Fruit fly (Drosophila melanogaster) whole organism, embryonic: ENCODE data around the gene CG12470.

Source experiments
- Abd-B ChIP-seq: fragments of 200-800 bp; sonication (Bioruptor generic); optimal IDR thresholded peaks from 2 replicates; lab custom pipeline; 2018; ENCODE audit warnings: missing biosample characterization, mild to moderate bottlenecking, missing genetic modification characterization, moderate library complexity
- Aef1 ChIP-seq: fragments of 200-800 bp; sonication (Bioruptor generic); IDR thresholded peaks from 3 replicates; pipeline ENCODE4 v1.3.6; 2022; ENCODE audit warnings: missing biosample characterization, missing genetic modification characterization
- Antp ChIP-seq: fragments of 200-800 bp; sonication (Bioruptor generic); optimal IDR thresholded peaks from 3 replicates; lab custom pipeline; 2016; ENCODE audit warnings: missing biosample characterization, missing genetic modification characterization
- Asciz ChIP-seq: fragments of 200-800 bp; sonication (Bioruptor generic); optimal IDR thresholded peaks from 2 replicates; lab custom pipeline; 2017; ENCODE audit warnings: missing biosample characterization, mild to moderate bottlenecking, missing genetic modification characterization, missing genetic modification reagents
- CG10321 ChIP-seq: fragments of 200-800 bp; sonication (Bioruptor generic); IDR thresholded peaks from 2 replicates; pipeline ENCODE4 v1.3.6; 2022; ENCODE audit warnings: missing biosample characterization, missing genetic modification characterization
- CG12236 ChIP-seq: fragments of 200-800 bp; sonication (Bioruptor generic); optimal IDR thresholded peaks from 2 replicates; lab custom pipeline; 2016; ENCODE audit warnings: missing biosample characterization, missing genetic modification characterization
- CG12942 ChIP-seq: fragments of 200-800 bp; sonication (Bioruptor generic); optimal IDR thresholded peaks from 3 replicates; lab custom pipeline; 2016; ENCODE audit warnings: missing biosample characterization, missing genetic modification characterization
- CG13775 ChIP-seq: fragments of 200-800 bp; sonication (Bioruptor generic); optimal IDR thresholded peaks from 3 replicates; lab custom pipeline; 2017; ENCODE audit warnings: missing biosample characterization, mild to moderate bottlenecking, missing genetic modification characterization
- CG14014 ChIP-seq: fragments of 200-800 bp; sonication (Bioruptor generic); IDR thresholded peaks from 2 replicates; pipeline ENCODE4 v1.3.6; 2022; ENCODE audit warnings: missing biosample characterization, missing genetic modification characterization
- CG14710 ChIP-seq: fragments of 200-800 bp; sonication (Bioruptor generic); optimal IDR thresholded peaks from 3 replicates; lab custom pipeline; 2019; ENCODE audit warnings: missing biosample characterization, mild to moderate bottlenecking, missing genetic modification characterization, moderate library complexity
- CG15269 ChIP-seq: fragments of 200-800 bp; sonication (Bioruptor generic); optimal IDR thresholded peaks from 2 replicates; lab custom pipeline; 2018; ENCODE audit warnings: missing biosample characterization, mild to moderate bottlenecking, missing genetic modification characterization, moderate library complexity
- CG18011 ChIP-seq: fragments of 200-800 bp; sonication (Bioruptor generic); optimal IDR thresholded peaks from 2 replicates; lab custom pipeline; 2017; ENCODE audit warnings: missing biosample characterization, missing genetic modification characterization, mild to moderate bottlenecking, moderate library complexity, missing genotype
- CG32767 ChIP-seq: fragments of 200-800 bp; sonication (Bioruptor generic); IDR thresholded peaks from 2 replicates; pipeline ENCODE4 v1.3.6; 2022; ENCODE audit warnings: missing biosample characterization, missing genetic modification characterization
- CG32772 ChIP-seq: fragments of 200-800 bp; sonication (Bioruptor generic); IDR thresholded peaks from 2 replicates; pipeline ENCODE4 v1.3.6; 2022; ENCODE audit warnings: missing biosample characterization, missing genetic modification characterization
- CG6683 ChIP-seq: fragments of 200-800 bp; sonication (Bioruptor generic); optimal IDR thresholded peaks from 2 replicates; lab custom pipeline; 2017; ENCODE audit warnings: missing biosample characterization, mild to moderate bottlenecking, missing genetic modification characterization, missing genetic modification reagents
- CG6791 ChIP-seq: fragments of 200-800 bp; sonication (Bioruptor generic); IDR thresholded peaks from 3 replicates; pipeline ENCODE4 v1.3.6; 2022; ENCODE audit warnings: missing biosample characterization, missing genetic modification characterization; ENCODE audit not compliant: partially characterized antibody
- CG9932 ChIP-seq: fragments of 200-800 bp; sonication (Bioruptor generic); IDR thresholded peaks from 2 replicates; pipeline ENCODE4 v1.3.6; 2022; ENCODE audit warnings: missing biosample characterization, missing genetic modification characterization
- Camta ChIP-seq: fragments of 200-800 bp; sonication (Bioruptor generic); optimal IDR thresholded peaks from 2 replicates; lab custom pipeline; 2016; ENCODE audit warnings: missing biosample characterization, missing genetic modification characterization
- Dad ChIP-seq: fragments of 200-800 bp; sonication (Bioruptor generic); optimal IDR thresholded peaks from 3 replicates; lab custom pipeline; 2016; ENCODE audit warnings: missing biosample characterization, missing genetic modification characterization
- Doc2 ChIP-seq: fragments of 200-800 bp; sonication (Bioruptor generic); IDR thresholded peaks from 2 replicates; pipeline ENCODE4 v1.3.6; 2022; ENCODE audit warnings: missing biosample characterization, missing genetic modification characterization
- Hr78 ChIP-seq, 2 experiments: fragments of 200-800 bp in 1 of 2; fragments of >200 bp in 1 of 2; sonication (Bioruptor generic) in 1 of 2; optimal IDR thresholded peaks; 2 replicates each; lab custom pipeline; 2017 to 2019; ENCODE audit warnings: missing biosample characterization in 2 of 2, missing genetic modification characterization in 2 of 2, mild to moderate bottlenecking in 1 of 2, moderate library complexity in 1 of 2
- Meics ChIP-seq: fragments of 200-800 bp; sonication (Bioruptor generic); optimal IDR thresholded peaks from 2 replicates; lab custom pipeline; 2017; ENCODE audit warnings: missing biosample characterization, mild to moderate bottlenecking, missing genetic modification characterization
- Myb ChIP-seq: fragments of 200-800 bp; sonication (Bioruptor generic); optimal IDR thresholded peaks from 2 replicates; lab custom pipeline; 2016; ENCODE audit warnings: missing biosample characterization, missing genetic modification characterization
- Pdp1 ChIP-seq, 2 experiments: fragments of 200-800 bp; sonication (Bioruptor generic); optimal IDR thresholded peaks; 3 replicates each; lab custom pipeline; 2016; ENCODE audit warnings: missing biosample characterization in 2 of 2, missing genetic modification characterization in 2 of 2, mild to moderate bottlenecking in 1 of 2, moderate library complexity in 1 of 2
- Ptx1 ChIP-seq: fragments of 200-800 bp; sonication (Bioruptor generic); IDR thresholded peaks from 2 replicates; pipeline ENCODE4 v1.3.6; 2022; ENCODE audit warnings: missing biosample characterization, missing genetic modification characterization
- Six4 ChIP-seq: fragments of 200-800 bp; sonication (Bioruptor generic); optimal IDR thresholded peaks from 2 replicates; lab custom pipeline; 2016; ENCODE audit warnings: missing biosample characterization, missing genetic modification characterization
- aop ChIP-seq: fragments of 200-800 bp; sonication (Bioruptor generic); IDR thresholded peaks from 2 replicates; pipeline ENCODE4 v1.3.6; 2022; ENCODE audit warnings: missing biosample characterization, missing genetic modification characterization
- bab2 ChIP-seq: fragments of 200-800 bp; sonication (Bioruptor generic); optimal IDR thresholded peaks from 2 replicates; lab custom pipeline; 2016; ENCODE audit warnings: missing biosample characterization, missing genetic modification characterization
- bigmax ChIP-seq: fragments of 200-800 bp; sonication (Bioruptor generic); optimal IDR thresholded peaks from 2 replicates; lab custom pipeline; 2018; ENCODE audit warnings: missing biosample characterization, mild to moderate bottlenecking, missing genetic modification characterization
- esg ChIP-seq: fragments of 200-800 bp; sonication (Bioruptor generic); conservative IDR thresholded peaks from 2 replicates; pipeline ENCODE4 v1.3.6; 2022; ENCODE audit warnings: missing biosample characterization, missing genetic modification characterization
- fd96Cb ChIP-seq: fragments of 200-800 bp; sonication (Bioruptor generic); optimal IDR thresholded peaks from 2 replicates; lab custom pipeline; 2018; ENCODE audit warnings: missing biosample characterization, mild to moderate bottlenecking, missing genetic modification characterization, moderate library complexity
- fru ChIP-seq: fragments of >200 bp; optimal IDR thresholded peaks from 2 replicates; lab custom pipeline; 2017
- gsb ChIP-seq: fragments of 200-800 bp; sonication (Bioruptor generic); IDR thresholded peaks from 2 replicates; pipeline ENCODE4 v1.3.6; 2022; ENCODE audit warnings: missing biosample characterization, missing genetic modification characterization
- gt ChIP-seq: fragments of 200-800 bp; sonication (Bioruptor generic); IDR thresholded peaks from 2 replicates; pipeline ENCODE4 v1.3.6; 2022; ENCODE audit warnings: missing biosample characterization, missing genetic modification characterization
- her ChIP-seq: fragments of 200-800 bp; sonication (Bioruptor generic); optimal IDR thresholded peaks from 2 replicates; lab custom pipeline; 2016; ENCODE audit warnings: missing biosample characterization, missing genetic modification characterization
- mam ChIP-seq: fragments of 200-800 bp; sonication (Bioruptor generic); optimal IDR thresholded peaks from 3 replicates; lab custom pipeline; 2016; ENCODE audit warnings: missing biosample characterization, missing genetic modification characterization
- nerfin-2 ChIP-seq: fragments of 200-800 bp; sonication (Bioruptor generic); IDR thresholded peaks from 2 replicates; pipeline ENCODE4 v1.3.6; 2022; ENCODE audit warnings: missing biosample characterization, missing genetic modification characterization; ENCODE audit not compliant: partially characterized antibody
- nom ChIP-seq: fragments of 200-800 bp; sonication (Bioruptor generic); optimal IDR thresholded peaks from 2 replicates; lab custom pipeline; 2017; ENCODE audit warnings: missing biosample characterization, missing genetic modification characterization, mild to moderate bottlenecking, moderate library complexity, missing genetic modification reagents
- phol ChIP-seq: fragments of 200-800 bp; sonication (Bioruptor generic); optimal IDR thresholded peaks from 3 replicates; lab custom pipeline; 2018; ENCODE audit warnings: missing biosample characterization, mild to moderate bottlenecking, missing genetic modification characterization, moderate library complexity
- pita ChIP-seq: fragments of 200-800 bp; sonication (Bioruptor generic); optimal IDR thresholded peaks from 2 replicates; lab custom pipeline; 2017; ENCODE audit warnings: missing biosample characterization, mild to moderate bottlenecking, missing genetic modification characterization
- pum ChIP-seq: fragments of 200-800 bp; sonication (Bioruptor generic); optimal IDR thresholded peaks from 2 replicates; lab custom pipeline; 2016; ENCODE audit warnings: missing biosample characterization, missing genetic modification characterization
- pzg ChIP-seq: fragments of 200-800 bp; sonication (Bioruptor generic); optimal IDR thresholded peaks from 3 replicates; lab custom pipeline; 2018; ENCODE audit warnings: missing biosample characterization, mild to moderate bottlenecking, missing genetic modification characterization, moderate library complexity
- row ChIP-seq: fragments of 200-800 bp; sonication (Bioruptor generic); IDR thresholded peaks from 3 replicates; pipeline ENCODE4 v1.3.6; 2022; ENCODE audit warnings: missing biosample characterization, missing genetic modification characterization
- schlank ChIP-seq: fragments of 200-800 bp; sonication (Bioruptor generic); optimal IDR thresholded peaks from 2 replicates; lab custom pipeline; 2018; ENCODE audit warnings: missing biosample characterization, mild to moderate bottlenecking, missing genetic modification characterization
- shn ChIP-seq: fragments of 200-800 bp; sonication (Bioruptor generic); optimal IDR thresholded peaks from 3 replicates; lab custom pipeline; 2016; ENCODE audit warnings: missing biosample characterization, missing genetic modification characterization
- sima ChIP-seq: fragments of 200-800 bp; sonication (Bioruptor generic); optimal IDR thresholded peaks from 2 replicates; lab custom pipeline; 2016; ENCODE audit warnings: missing biosample characterization, missing genetic modification characterization
- sisA ChIP-seq: fragments of 200-800 bp; sonication (Bioruptor generic); IDR thresholded peaks from 2 replicates; pipeline ENCODE4 v1.3.6; 2022; ENCODE audit warnings: missing biosample characterization, missing genetic modification characterization
- stwl ChIP-seq: fragments of 200-800 bp; sonication (Bioruptor generic); optimal IDR thresholded peaks from 3 replicates; lab custom pipeline; 2018; ENCODE audit warnings: missing biosample characterization, mild to moderate bottlenecking, missing genetic modification characterization, moderate library complexity
- tin ChIP-seq: fragments of 200-800 bp; sonication (Bioruptor generic); optimal IDR thresholded peaks from 3 replicates; lab custom pipeline; 2016; ENCODE audit warnings: missing biosample characterization, missing genetic modification characterization
- toy ChIP-seq: fragments of 200-800 bp; sonication (Bioruptor generic); IDR thresholded peaks from 2 replicates; pipeline ENCODE4 v1.3.6; 2022; ENCODE audit warnings: missing biosample characterization, missing genetic modification characterization
- unc-4 ChIP-seq: fragments of 200-800 bp; sonication (Bioruptor generic); IDR thresholded peaks from 2 replicates; pipeline ENCODE4 v1.3.6; 2022; ENCODE audit warnings: missing biosample characterization, missing genetic modification characterization; ENCODE audit not compliant: partially characterized antibody

Gene CG12470

dm6 chrX:336659-337266 lies 29.3 kb downstream of the CG12470 start (continued):
- TF ChIP-seq bigmax (no peak), Six4 (no peak), pita (GFP tag; lab: Kevin White, UChicago) (peak; percentile 43), gsb (GFP tag; lab: Robert Waterston, UW) (no peak), Ptx1 (no peak), phol (peak; percentile 61), toy (GFP tag; lab: Robert Waterston, UW) (no peak), mam (no peak), Doc2 (GFP tag; lab: Robert Waterston, UW) (no peak), row (no peak), CG12942 (GFP tag; lab: Kevin White, UChicago) (no peak), nerfin-2 (GFP tag; lab: Robert Waterston, UW) (no peak), CG14014 (GFP tag; lab: Robert Waterston, UW) (no peak), unc-4 (GFP tag; lab: Robert Waterston, UW) (no peak), pzg (GFP tag; lab: Kevin White, UChicago) (peak; percentile 15), CG6791 (GFP tag; lab: Robert Waterston, UW) (no peak), esg (GFP tag; lab: Robert Waterston, UW) (no peak), Abd-B (peak; percentile 0)

DNA sequence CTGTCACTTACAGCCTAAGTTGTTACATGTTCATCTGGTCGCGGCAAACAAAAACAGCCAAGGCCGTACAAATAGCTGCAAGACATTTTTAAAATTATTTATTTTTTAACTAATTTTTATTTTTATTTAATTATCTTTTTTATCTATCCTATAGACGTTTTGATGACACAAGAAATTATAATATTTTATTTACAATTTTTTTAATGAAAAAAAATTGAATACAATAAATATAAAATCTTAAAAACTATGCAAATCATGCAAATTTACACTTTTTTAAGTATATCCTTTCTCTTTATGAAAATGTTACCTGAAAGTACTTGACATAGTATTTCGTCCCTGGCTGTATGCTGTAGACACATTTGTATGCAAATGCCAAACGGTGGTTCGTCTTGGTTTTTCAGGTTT lies 30.6 kb downstream of the CG12470 start:
- peak; percentile 77 for TF ChIP-seq CG32767
- TF ChIP-seq CG13775 = peak; percentile 66
- TF ChIP-seq Antp (GFP tag; lab: Kevin White, UChicago) = no peak
- peak; percentile 73 for TF ChIP-seq Asciz (GFP tag; lab: Kevin White, UChicago)
- TF ChIP-seq Myb (GFP tag; lab: Kevin White, UChicago) = no peak
- TF ChIP-seq fd96Cb (tag; lab: Kevin White, UChicago) = peak; percentile 78
- TF ChIP-seq CG9932 (GFP tag; lab: Robert Waterston, UW) = peak; percentile 47; the same call in 1 of the 2 replicates
- TF ChIP-seq stwl (tag; lab: Kevin White, UChicago) = no peak
- TF ChIP-seq her (GFP tag; lab: Kevin White, UChicago) = no peak
- TF ChIP-seq tin (GFP tag; lab: Kevin White, UChicago) = peak; percentile 24
- no peak for TF ChIP-seq sisA (GFP tag; lab: Robert Waterston, UW)
- TF ChIP-seq Dad = no peak
- TF ChIP-seq CG18011 (GFP tag; lab: Kevin White, UChicago) = no peak
- no peak for TF ChIP-seq fru
- no peak for TF ChIP-seq Camta (GFP tag; lab: Kevin White, UChicago)
- no peak for TF ChIP-seq pzg (GFP tag; lab: Kevin White, UChicago)
- TF ChIP-seq Aef1 (GFP tag; lab: Robert Waterston, UW) = no peak
- TF ChIP-seq CG15269 (tag; lab: Kevin White, UChicago) = peak; percentile 90
- TF ChIP-seq Meics (GFP tag; lab: Kevin White, UChicago) = peak; percentile 85
- peak; percentile 56 for TF ChIP-seq nom (GFP tag; lab: Kevin White, UChicago)
- no peak for TF ChIP-seq schlank (tag; lab: Kevin White, UChicago)
- no peak for TF ChIP-seq CG10321 (GFP tag; lab: Robert Waterston, UW)
- no peak for TF ChIP-seq gt
- TF ChIP-seq pum = no peak
- TF ChIP-seq CG32772 (GFP tag; lab: Robert Waterston, UW) = peak; percentile 58
- TF ChIP-seq Hr78 (GFP tag; optimal IDR thresholded peaks at IDR 0.05; lab: Kevin White, UChicago) = peak in 1 of 2 experiments; percentile 70
- TF ChIP-seq CG14710 (tag; lab: Kevin White, UChicago) = peak; percentile 80
- peak in 1 of 2 experiments; percentile 36 for TF ChIP-seq Pdp1 (GFP tag; optimal IDR thresholded peaks at IDR 0.05; lab: Kevin White, UChicago)
- TF ChIP-seq CG6683 = peak; percentile 66
- TF ChIP-seq bab2 (GFP tag; lab: Kevin White, UChicago) = no peak
- no peak for TF ChIP-seq sima (GFP tag; lab: Kevin White, UChicago)
- no peak for TF ChIP-seq shn (GFP tag; lab: Kevin White, UChicago)
- TF ChIP-seq aop (GFP tag; lab: Robert Waterston, UW) = no peak
- TF ChIP-seq CG12236 = no peak
